Fruit fly (Drosophila melanogaster): ENCODE data around the gene CG14315.

DNA sequence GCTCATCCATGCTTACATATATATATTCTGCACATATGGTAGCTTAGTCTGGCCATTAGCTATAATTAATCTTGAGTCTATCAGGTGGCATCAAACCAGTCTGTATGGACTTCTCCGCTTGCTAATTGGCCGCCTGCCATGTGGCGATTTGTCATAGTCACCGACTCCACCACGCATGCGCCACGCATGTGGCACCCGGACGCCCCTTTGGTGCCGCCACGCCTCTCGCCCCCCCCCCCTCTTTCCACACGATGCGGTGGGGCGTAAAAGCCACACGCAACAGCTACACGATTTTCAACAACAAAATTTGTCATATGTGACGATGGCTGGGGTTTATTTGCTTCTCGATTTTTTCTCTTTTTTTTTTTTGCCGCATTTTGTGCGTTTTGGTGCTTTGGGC lies 4.8 kb upstream of the CG14315 start:
- no peak for TF ChIP-seq Pif1A (GFP tag; optimal IDR thresholded peaks at IDR 0.05)
- no peak for TF ChIP-seq rn (GFP tag; IDR thresholded peaks at IDR 0.05)
- TF ChIP-seq CG9948 (tag; optimal IDR thresholded peaks at IDR 0.05), result no peak
- no peak for TF ChIP-seq gl (tag; optimal IDR thresholded peaks at IDR 0.05)
- no peak for TF ChIP-seq fd96Ca (GFP tag; IDR thresholded peaks at IDR 0.05)
- no peak for TF ChIP-seq CG15710 (tag; optimal IDR thresholded peaks at IDR 0.05)
- no peak for TF ChIP-seq CG8159 (tag; optimal IDR thresholded peaks at IDR 0.05)
- no peak for TF ChIP-seq Snoo (tag; optimal IDR thresholded peaks at IDR 0.05)
- no peak for TF ChIP-seq EcR (GFP tag; optimal IDR thresholded peaks at IDR 0.05)
- no peak for TF ChIP-seq CG17806 (tag; optimal IDR thresholded peaks at IDR 0.05)
